Fruit fly (Drosophila melanogaster): ENCODE data around the gene CG6340.

The CG6340 gene

dm6 chrX:15482236-15482660 is at the start of gene CG6340:
TSS of gene CG6340 (plus strand) at chrX:15482374.
- no peak for TF ChIP-seq noc (tag; optimal IDR thresholded peaks at IDR 0.05)

- TF ChIP-seq noc (tag; optimal IDR thresholded peaks at IDR 0.05), result no peak
These were observed 40.9 kb upstream of the CG6340 start, which contains the start of gene Cngl for dm6 chrX:15441245-15441644. TSS of gene Cngl (minus strand) at chrX:15441252.

dm6 chrX:15443502-15443901 is 38.7 kb upstream of the CG6340 start:
- no peak for TF ChIP-seq noc (tag; optimal IDR thresholded peaks at IDR 0.05)

dm6 chrX:15448136-15448535 is 34.0 kb upstream of the CG6340 start:
- TF ChIP-seq noc (tag; optimal IDR thresholded peaks at IDR 0.05), result no peak

dm6 chrX:15448809-15449208 is 33.4 kb upstream of the CG6340 start:
- TF ChIP-seq noc (tag; optimal IDR thresholded peaks at IDR 0.05), result no peak

- TF ChIP-seq noc (tag; optimal IDR thresholded peaks at IDR 0.05), result no peak
These were observed 32.5 kb upstream of the CG6340 start, which contains the start of the genes Scamp and Ahcy for dm6 chrX:15449490-15450326. TSS of gene Scamp (minus strand) at chrX:15449883. TSS of gene Ahcy (plus strand) at chrX:15450261.

dm6 chrX:15450327-15450644 is 31.9 kb upstream of the CG6340 start:
- no peak for TF ChIP-seq noc (tag; optimal IDR thresholded peaks at IDR 0.05)

dm6 chrX:15453121-15453520 is 29.1 kb upstream of the CG6340 start, which contains the start of gene CG11655:
TSS of gene CG11655 (plus strand) at chrX:15453471.
- peak; percentile 64 for TF ChIP-seq noc (tag; optimal IDR thresholded peaks at IDR 0.05)

dm6 chrX:15462436-15462857 is 19.7 kb upstream of the CG6340 start, which contains the start of the genes shtd, CG6294 and CG6299:
TSS of gene shtd (minus strand) at chrX:15462441.
TSS of gene CG6294 (plus strand) at chrX:15462722.
TSS of gene CG6299 (plus strand) at chrX:15462722.
- TF ChIP-seq noc (tag; optimal IDR thresholded peaks at IDR 0.05), result no peak

dm6 chrX:15464531-15464930 is 17.6 kb upstream of the CG6340 start:
- TF ChIP-seq noc (tag; optimal IDR thresholded peaks at IDR 0.05), result no peak

dm6 chrX:15465410-15465809 is 16.8 kb upstream of the CG6340 start:
- TF ChIP-seq noc (tag; optimal IDR thresholded peaks at IDR 0.05), result no peak

dm6 chrX:15467402-15467941 is 14.7 kb upstream of the CG6340 start, which contains the start of the genes CG15642 and CG15641:
TSS of gene CG15642 (minus strand) at chrX:15467757.
TSS of gene CG15641 (plus strand) at chrX:15467891.
- TF ChIP-seq noc (tag; optimal IDR thresholded peaks at IDR 0.05), result no peak

dm6 chrX:15471904-15472303 is 10.3 kb upstream of the CG6340 start, which contains the start of the genes Grip128 and Alg14:
TSS of gene Grip128 (minus strand) at chrX:15472119.
TSS of gene Alg14 (plus strand) at chrX:15472164.
- TF ChIP-seq noc (tag; optimal IDR thresholded peaks at IDR 0.05), result no peak

dm6 chrX:15475367-15475789 is 6.8 kb upstream of the CG6340 start, which contains the start of gene mh:
TSS of gene mh (minus strand) at chrX:15475400.
- no peak for TF ChIP-seq noc (tag; optimal IDR thresholded peaks at IDR 0.05)

dm6 chrX:15475791-15476190 is 6.4 kb upstream of the CG6340 start, which contains the start of gene CG6324:
TSS of gene CG6324 (plus strand) at chrX:15476091.
- no peak for TF ChIP-seq noc (tag; optimal IDR thresholded peaks at IDR 0.05)

- no peak for TF ChIP-seq noc (tag; optimal IDR thresholded peaks at IDR 0.05)
These were observed 1.0 kb downstream of the CG6340 start for dm6 chrX:15483010-15483802.
